Worm (Caenorhabditis elegans) whole organism, young adult: ENCODE data around the gene vha-2.
A peak's percentile ranks its signal among the peaks of the same experiment; 100 is the strongest.

Experiments
- B0035.1 ChIP-seq: sonication (generic microtip); optimal IDR thresholded peaks from 2 replicates; lab custom pipeline; 2016; ENCODE audit warnings: missing genetic modification characterization, mild to moderate bottlenecking, missing compliant biosample characterization, missing genotype, missing genetic modification reagents
- B0336.3 ChIP-seq: fragments of 200-800 bp; sonication (Bioruptor generic); IDR thresholded peaks from 2 replicates; pipeline ENCODE4 v1.3.6; 2022; ENCODE audit warnings: missing genetic modification characterization, missing compliant biosample characterization
- C06A6.2 ChIP-seq: fragments of 200-800 bp; sonication (Bioruptor generic); conservative IDR thresholded peaks from 2 replicates; pipeline ENCODE4 v1.3.6; 2022; ENCODE audit warnings: missing genetic modification characterization, missing compliant biosample characterization
- C17E4.6 ChIP-seq: fragments of 200-800 bp; sonication (Bioruptor generic); IDR thresholded peaks from 2 replicates; pipeline ENCODE4 v1.3.6; 2022; ENCODE audit warnings: missing genetic modification reagents, missing genetic modification characterization, missing compliant biosample characterization
- F22D6.2 ChIP-seq: sonication (generic microtip); optimal IDR thresholded peaks from 2 replicates; lab custom pipeline; 2016; ENCODE audit warnings: mild to moderate bottlenecking, missing genetic modification characterization, missing compliant biosample characterization
- F49E8.2 ChIP-seq: sonication (generic microtip); optimal IDR thresholded peaks from 3 replicates; lab custom pipeline; 2017; ENCODE audit warnings: missing genetic modification characterization, mild to moderate bottlenecking, missing compliant biosample characterization, antibody characterized with exemption, moderate library complexity; ENCODE audit not compliant: insufficient read depth
- F55B11.4 ChIP-seq: sonication (generic microtip); optimal IDR thresholded peaks from 2 replicates; lab custom pipeline; 2016; ENCODE audit warnings: missing compliant biosample characterization, missing genetic modification characterization, borderline replicate concordance; ENCODE audit not compliant: insufficient read depth
- F57A8.1 ChIP-seq: fragments of 200-800 bp; sonication (Bioruptor generic); optimal IDR thresholded peaks from 2 replicates; lab custom pipeline; 2018; ENCODE audit warnings: mild to moderate bottlenecking, missing genetic modification characterization, moderate library complexity, missing compliant biosample characterization
- T26A5.8 ChIP-seq: sonication (generic microtip); optimal IDR thresholded peaks from 2 replicates; lab custom pipeline; 2016; ENCODE audit warnings: missing genetic modification characterization, missing compliant biosample characterization
- Y79H2A.3 ChIP-seq: fragments of 200-800 bp; sonication (Bioruptor generic); conservative IDR thresholded peaks from 2 replicates; pipeline ENCODE4 v1.3.6; 2022; ENCODE audit warnings: missing genetic modification reagents, missing genetic modification characterization, missing compliant biosample characterization
- ZK185.1 ChIP-seq: sonication (generic microtip); optimal IDR thresholded peaks from 2 replicates; lab custom pipeline; 2016; ENCODE audit warnings: mild to moderate bottlenecking, missing genetic modification characterization, missing compliant biosample characterization; ENCODE audit not compliant: poor library complexity, severe bottlenecking
- ama-1 ChIP-seq, 3 experiments: fragments of 150-350 bp in 1 of 3; sonication (generic microtip) in 2 of 3; optimal IDR thresholded peaks; 2 replicates each; lab custom pipeline; 2014 to 2018; ENCODE audit warnings: missing biosample characterization in 2 of 3, missing genetic modification characterization in 2 of 3, missing genetic modification reagents in 2 of 3
- aptf-3 ChIP-seq: fragments of 200-800 bp; sonication (Bioruptor generic); IDR thresholded peaks from 2 replicates; pipeline ENCODE4 v1.3.6; 2022; ENCODE audit warnings: missing genetic modification characterization, missing compliant biosample characterization
- atf-7 ChIP-seq: sonication (generic microtip); optimal IDR thresholded peaks from 2 replicates; lab custom pipeline; 2017; ENCODE audit warnings: mild to moderate bottlenecking, missing genetic modification characterization, missing compliant biosample characterization
- athp-1 ChIP-seq: sonication (generic microtip); optimal IDR thresholded peaks from 2 replicates; lab custom pipeline; 2017; ENCODE audit warnings: mild to moderate bottlenecking, missing genetic modification characterization, missing compliant biosample characterization
- attf-6 ChIP-seq: fragments of 200-800 bp; sonication (Bioruptor generic); IDR thresholded peaks from 2 replicates; pipeline ENCODE4 v1.3.6; 2022; ENCODE audit warnings: missing genetic modification reagents, missing genetic modification characterization, missing compliant biosample characterization
- ceh-58 ChIP-seq: fragments of 200-800 bp; sonication (Bioruptor generic); IDR thresholded peaks from 2 replicates; pipeline ENCODE4 v1.3.6; 2022; ENCODE audit warnings: missing genetic modification characterization, missing compliant biosample characterization
- fkh-3 ChIP-seq: sonication (generic microtip); optimal IDR thresholded peaks from 2 replicates; lab custom pipeline; 2016; ENCODE audit warnings: mild to moderate bottlenecking, missing genetic modification characterization, missing compliant biosample characterization
- hlh-12 ChIP-seq: sonication (generic microtip); optimal IDR thresholded peaks from 2 replicates; lab custom pipeline; 2016; ENCODE audit warnings: missing genetic modification characterization, missing compliant biosample characterization
- hrde-1 ChIP-seq: sonication (generic microtip); optimal IDR thresholded peaks from 2 replicates; lab custom pipeline; 2016; ENCODE audit warnings: missing genetic modification characterization, mild to moderate bottlenecking, missing compliant biosample characterization, moderate library complexity, missing genotype, missing genetic modification reagents, borderline replicate concordance
- hsf-1 ChIP-seq: fragments of 200-800 bp; sonication (Bioruptor generic); IDR thresholded peaks from 2 replicates; pipeline ENCODE4 v1.3.6; 2022; ENCODE audit warnings: missing genetic modification reagents, missing genetic modification characterization, missing compliant biosample characterization
- lag-1 ChIP-seq: fragments of 200-800 bp; sonication (Bioruptor generic); IDR thresholded peaks from 2 replicates; pipeline ENCODE4 v1.3.6; 2022; ENCODE audit warnings: missing genetic modification reagents, missing genetic modification characterization, missing compliant biosample characterization
- let-526 ChIP-seq: fragments of 200-800 bp; sonication (Bioruptor generic); IDR thresholded peaks from 2 replicates; pipeline ENCODE4 v1.3.6; 2022; ENCODE audit warnings: missing genetic modification reagents, missing genetic modification characterization, missing compliant biosample characterization
- lin-40 ChIP-seq: sonication (generic microtip); optimal IDR thresholded peaks from 2 replicates; lab custom pipeline; 2016; ENCODE audit warnings: missing genetic modification characterization, mild to moderate bottlenecking, missing compliant biosample characterization, missing genotype, missing genetic modification reagents
- lin-54 ChIP-seq: fragments of 200-800 bp; sonication (Bioruptor generic); optimal IDR thresholded peaks from 2 replicates; lab custom pipeline; 2018; ENCODE audit warnings: mild to moderate bottlenecking, missing genetic modification characterization, missing compliant biosample characterization
- lsl-1 ChIP-seq: fragments of 200-800 bp; sonication (Bioruptor generic); optimal IDR thresholded peaks from 2 replicates; lab custom pipeline; 2018; ENCODE audit warnings: mild to moderate bottlenecking, missing genetic modification characterization, moderate library complexity, missing compliant biosample characterization
- lsy-27 ChIP-seq: sonication (generic microtip); optimal IDR thresholded peaks from 2 replicates; lab custom pipeline; 2017; ENCODE audit warnings: missing genetic modification characterization, mild to moderate bottlenecking, missing compliant biosample characterization, antibody characterized with exemption, missing genotype, borderline replicate concordance; ENCODE audit not compliant: insufficient read depth
- madf-6 ChIP-seq: fragments of 200-800 bp; sonication (Bioruptor generic); IDR thresholded peaks from 2 replicates; pipeline ENCODE4 v1.3.6; 2022; ENCODE audit warnings: missing genetic modification reagents, missing genetic modification characterization, missing compliant biosample characterization
- mcd-1 ChIP-seq: fragments of 200-800 bp; sonication (Bioruptor generic); IDR thresholded peaks from 2 replicates; pipeline ENCODE4 v1.3.6; 2022; ENCODE audit warnings: missing genetic modification reagents, missing genetic modification characterization, missing compliant biosample characterization
- mes-4 ChIP-seq: sonication (generic microtip); optimal IDR thresholded peaks from 2 replicates; lab custom pipeline; 2016; ENCODE audit warnings: missing genotype, missing genetic modification characterization, missing compliant biosample characterization
- nfya-2 ChIP-seq: fragments of 200-800 bp; sonication (Bioruptor generic); IDR thresholded peaks from 2 replicates; pipeline ENCODE4 v1.3.6; 2022; ENCODE audit warnings: missing genetic modification reagents, missing genetic modification characterization, missing compliant biosample characterization
- nhr-120 ChIP-seq: fragments of 200-800 bp; sonication (Bioruptor generic); IDR thresholded peaks from 2 replicates; pipeline ENCODE4 v1.3.6; 2022; ENCODE audit warnings: missing genetic modification characterization, missing compliant biosample characterization
- nhr-80 ChIP-seq: sonication (generic microtip); optimal IDR thresholded peaks from 2 replicates; lab custom pipeline; 2016; ENCODE audit warnings: missing genetic modification characterization, missing compliant biosample characterization
- rcor-1 ChIP-seq: fragments of 200-800 bp; sonication (Bioruptor generic); IDR thresholded peaks from 2 replicates; pipeline ENCODE4 v1.3.6; 2022; ENCODE audit warnings: missing genetic modification reagents, missing genetic modification characterization, missing compliant biosample characterization
- rpc-1 ChIP-seq, 2 experiments: fragments of 150-350 bp in 1 of 2; sonication (generic microtip) in 1 of 2; optimal IDR thresholded peaks; 2 replicates each; lab custom pipeline; 2014 to 2018; ENCODE audit warnings: missing biosample characterization in 1 of 2, missing genetic modification characterization in 1 of 2, missing genetic modification reagents in 1 of 2, missing genotype in 1 of 2
- sea-2 ChIP-seq: fragments of 200-800 bp; sonication (Bioruptor generic); IDR thresholded peaks from 2 replicates; pipeline ENCODE4 v1.3.6; 2022; ENCODE audit warnings: missing genetic modification characterization, missing compliant biosample characterization
- snpc-3.4 ChIP-seq: sonication (generic microtip); optimal IDR thresholded peaks from 2 replicates; lab custom pipeline; 2017; ENCODE audit warnings: missing genetic modification characterization, mild to moderate bottlenecking, missing compliant biosample characterization, antibody characterized with exemption, moderate library complexity, missing genotype, missing genetic modification reagents
- tbx-9 ChIP-seq: sonication (generic microtip); optimal IDR thresholded peaks from 2 replicates; lab custom pipeline; 2016; ENCODE audit warnings: borderline replicate concordance, missing genetic modification characterization, inconsistent platforms, missing compliant biosample characterization
- unc-130 ChIP-seq: sonication (generic microtip); optimal IDR thresholded peaks from 2 replicates; lab custom pipeline; 2016; ENCODE audit warnings: missing genetic modification reagents, missing genetic modification characterization, missing compliant biosample characterization
- zfh-2 ChIP-seq: fragments of 200-800 bp; sonication (Bioruptor generic); conservative IDR thresholded peaks from 2 replicates; pipeline ENCODE4 v1.3.6; 2022; ENCODE audit warnings: missing genetic modification reagents, missing genetic modification characterization, missing compliant biosample characterization
- ztf-18 ChIP-seq: sonication (generic microtip); optimal IDR thresholded peaks from 2 replicates; lab custom pipeline; 2016; ENCODE audit warnings: missing genotype, mild to moderate bottlenecking, missing genetic modification characterization, missing compliant biosample characterization
- ztf-22 ChIP-seq: fragments of 200-800 bp; sonication (Bioruptor generic); optimal IDR thresholded peaks from 2 replicates; lab custom pipeline; 2018; ENCODE audit warnings: mild to moderate bottlenecking, missing genetic modification characterization, moderate library complexity, missing compliant biosample characterization

The vha-2 gene

ce11 chrIII:9793592-9794417 is 11.8 kb downstream of the vha-2 start, which contains the start of the genes R10E11.9 and mcm-6 (continued):
- TF ChIP-seq hsf-1: no peak
- 0 out of 2 replicates have a peak, but pooled peaks have one; percentile 6 for TF ChIP-seq Y79H2A.3 (GFP tag; lab: Robert Waterston, UW)
- TF ChIP-seq aptf-3 (GFP tag; lab: Robert Waterston, UW): no peak
- TF ChIP-seq let-526: no peak
- no peak for TF ChIP-seq ztf-22
- TF ChIP-seq tbx-9 (tag; lab: Kevin White, UChicago): no peak
- TF ChIP-seq attf-6 (GFP tag; lab: Robert Waterston, UW): no peak
- no peak for TF ChIP-seq ztf-18 (tag; lab: Kevin White, UChicago)
- no peak for TF ChIP-seq rpc-1 (optimal IDR thresholded peaks at IDR 0.05; lab: Kevin White, UChicago)
- no peak for TF ChIP-seq rpc-1 (tag; optimal IDR thresholded peaks at IDR 0.05; lab: Kevin White, UChicago)
- peak; percentile 94 for TF ChIP-seq madf-6
- no peak for TF ChIP-seq nhr-120
- TF ChIP-seq hlh-12 (tag; lab: Kevin White, UChicago): no peak
- no peak for TF ChIP-seq T26A5.8 (tag; lab: Kevin White, UChicago)
- no peak for TF ChIP-seq atf-7 (tag; lab: Kevin White, UChicago)
- 0 out of 2 replicates have a peak, but pooled peaks have one; percentile 15 for TF ChIP-seq B0336.3 (GFP tag; lab: Robert Waterston, UW)
- peak; percentile 13; the same call in 1 of the 2 replicates for TF ChIP-seq mcd-1 (GFP tag; lab: Robert Waterston, UW)
- TF ChIP-seq fkh-3 (tag; lab: Kevin White, UChicago): no peak

ce11 chrIII:9796448-9796847 is 14.5 kb downstream of the vha-2 start, which contains the start of gene srxa-10:
TSS of gene srxa-10 (minus strand) at chrIII:9796548.
- no peak for TF ChIP-seq unc-130 (GFP tag; lab: Kevin White, UChicago)

- TF ChIP-seq F49E8.2 (tag; lab: Kevin White, UChicago): peak; percentile 3
- TF ChIP-seq C17E4.6: no peak
- TF ChIP-seq F55B11.4: no peak
- no peak for TF ChIP-seq nhr-80
- peak; percentile 16 for TF ChIP-seq hrde-1 (tag; lab: Kevin White, UChicago)
- TF ChIP-seq B0035.1 (tag; lab: Kevin White, UChicago): no peak
- TF ChIP-seq B0336.3 (GFP tag; lab: Robert Waterston, UW): no peak
- no peak for TF ChIP-seq sea-2 (GFP tag; lab: Robert Waterston, UW)
- no peak for TF ChIP-seq zfh-2 (GFP tag; lab: Robert Waterston, UW)
- no peak for TF ChIP-seq F57A8.1 (GFP tag; lab: Kevin White, UChicago)
- TF ChIP-seq F22D6.2 (tag; lab: Kevin White, UChicago): no peak
- TF ChIP-seq lin-54 (GFP tag; lab: Kevin White, UChicago): peak; percentile 26
- no peak for TF ChIP-seq ceh-58 (GFP tag; lab: Robert Waterston, UW)
- TF ChIP-seq ZK185.1 (tag; lab: Kevin White, UChicago): no peak
- TF ChIP-seq lsy-27: no peak
- TF ChIP-seq ama-1 (optimal IDR thresholded peaks at IDR 0.05; lab: Kevin White, UChicago): no peak
- TF ChIP-seq ama-1 (GFP tag; optimal IDR thresholded peaks at IDR 0.05; lab: Kevin White, UChicago): peak in 1 of 2 experiments; percentile 0
- TF ChIP-seq athp-1: no peak
- no peak for TF ChIP-seq hlh-12 (tag; lab: Kevin White, UChicago)
- TF ChIP-seq lag-1 (GFP tag; lab: Robert Waterston, UW): no peak
- TF ChIP-seq lin-40 (tag; lab: Kevin White, UChicago): no peak
- no peak for TF ChIP-seq nfya-2 (GFP tag; lab: Robert Waterston, UW)
- TF ChIP-seq lsl-1 (GFP tag; lab: Kevin White, UChicago): peak; percentile 49
- no peak for TF ChIP-seq rcor-1 (GFP tag; lab: Robert Waterston, UW)
- peak; percentile 44; the same call in 1 of the 2 replicates for TF ChIP-seq madf-6
- no peak for TF ChIP-seq C06A6.2
- TF ChIP-seq mes-4 (tag; lab: Kevin White, UChicago): no peak
- peak; percentile 24 for TF ChIP-seq snpc-3.4
These were observed 16.7 kb downstream of the vha-2 start, which contains the start of gene ZK632.2 for ce11 chrIII:9798478-9799157. TSS of gene ZK632.2 (plus strand) at chrIII:9799107.
